Worm (Caenorhabditis elegans) whole organism, young adult: Measurements from ENCODE around the gene lem-2.

ENCODE experiments used
- attf-3 ChIP-seq: fragments of 200-800 bp; sonication (Bioruptor generic); conservative IDR thresholded peaks from 2 replicates; pipeline ENCODE4 v1.3.6; 2022; ENCODE audit warnings: missing genetic modification reagents, missing genetic modification characterization, missing compliant biosample characterization
- dpl-1 ChIP-seq: fragments of 150-350 bp; optimal IDR thresholded peaks from 2 replicates; lab custom pipeline; 2014; ENCODE audit warnings: missing biosample characterization, missing genetic modification reagents, missing genetic modification characterization
- zim-3 ChIP-seq: sonication (generic microtip); optimal IDR thresholded peaks from 2 replicates; lab custom pipeline; 2017; ENCODE audit warnings: mild to moderate bottlenecking, missing genetic modification characterization, moderate library complexity, missing compliant biosample characterization

DNA sequence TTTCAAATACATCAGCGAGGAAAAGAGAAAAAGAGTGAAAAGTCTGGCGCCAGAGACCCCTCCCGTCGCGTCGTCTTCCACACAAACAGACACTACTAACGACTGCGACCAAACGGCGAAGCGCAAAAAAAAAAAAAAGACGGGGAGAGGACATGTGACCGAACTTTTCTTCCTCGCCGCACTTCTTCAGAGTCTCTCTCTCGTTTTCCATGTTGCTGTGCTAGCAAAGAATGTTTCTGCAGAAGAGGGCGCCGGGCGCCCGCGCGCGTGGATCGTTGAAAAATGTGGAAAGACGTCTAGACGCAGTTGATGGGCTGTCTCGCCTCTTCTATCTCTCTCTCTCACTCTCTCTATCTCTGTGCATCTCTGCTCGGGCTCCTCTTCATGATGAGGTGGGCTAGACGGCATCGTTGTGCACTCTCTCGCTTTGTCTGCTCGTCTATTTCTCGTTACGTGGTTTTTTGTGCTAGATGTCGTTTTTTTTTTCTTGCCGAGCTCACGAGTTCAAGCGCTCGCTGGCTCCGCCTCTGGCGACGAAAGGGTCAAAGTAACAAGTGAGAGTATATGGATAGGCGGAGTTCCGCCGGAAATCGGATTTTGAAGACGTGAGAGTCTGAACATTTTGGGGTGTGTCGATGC is 22.9 kb upstream of the lem-2 start:
- TF ChIP-seq dpl-1 (GFP tag; lab: Kevin White, UChicago): no peak
- no peak for TF ChIP-seq zim-3
- TF ChIP-seq attf-3 (GFP tag; lab: Robert Waterston, UW): no peak
